Worm (Caenorhabditis elegans) whole organism, L1 larva: ENCODE results near the gene trpp-4.

Source experiments
- egl-27 ChIP-seq, 2 experiments: fragments of 150-350 bp in 1 of 2; sonication (generic microtip); optimal IDR thresholded peaks; 3 replicates each; lab custom pipeline; 2017 to 2018; ENCODE audit warnings: missing biosample characterization in 2 of 2, missing genetic modification characterization in 2 of 2, missing genetic modification reagents in 2 of 2
- hlh-17 ChIP-seq: fragments of 200-800 bp; sonication (Bioruptor generic); optimal IDR thresholded peaks from 2 replicates; lab custom pipeline; 2018; ENCODE audit warnings: missing genetic modification characterization, mild to moderate bottlenecking, missing compliant biosample characterization, moderate library complexity, borderline replicate concordance
- lin-39 ChIP-seq: fragments of 150-350 bp; optimal IDR thresholded peaks from 2 replicates; lab custom pipeline; 2014; ENCODE audit warnings: missing biosample characterization, missing genetic modification reagents, missing genetic modification characterization
- mdl-1 ChIP-seq, 2 experiments: fragments of 150-350 bp; optimal IDR thresholded peaks; 2 replicates each; lab custom pipeline; 2014 to 2017; ENCODE audit warnings: missing biosample characterization in 2 of 2, missing genetic modification characterization in 2 of 2, inconsistent platforms in 1 of 2
- nhr-84 ChIP-seq: sonication (generic microtip); optimal IDR thresholded peaks from 2 replicates; lab custom pipeline; 2017; ENCODE audit warnings: missing biosample characterization, missing genetic modification characterization
- skn-1 ChIP-seq: fragments of 150-350 bp; optimal IDR thresholded peaks from 2 replicates; lab custom pipeline; 2014; ENCODE audit warnings: missing biosample characterization, missing genetic modification characterization
- zag-1 ChIP-seq: fragments of 150-350 bp; optimal IDR thresholded peaks from 2 replicates; lab custom pipeline; 2014; ENCODE audit warnings: missing biosample characterization, missing genetic modification characterization

DNA sequence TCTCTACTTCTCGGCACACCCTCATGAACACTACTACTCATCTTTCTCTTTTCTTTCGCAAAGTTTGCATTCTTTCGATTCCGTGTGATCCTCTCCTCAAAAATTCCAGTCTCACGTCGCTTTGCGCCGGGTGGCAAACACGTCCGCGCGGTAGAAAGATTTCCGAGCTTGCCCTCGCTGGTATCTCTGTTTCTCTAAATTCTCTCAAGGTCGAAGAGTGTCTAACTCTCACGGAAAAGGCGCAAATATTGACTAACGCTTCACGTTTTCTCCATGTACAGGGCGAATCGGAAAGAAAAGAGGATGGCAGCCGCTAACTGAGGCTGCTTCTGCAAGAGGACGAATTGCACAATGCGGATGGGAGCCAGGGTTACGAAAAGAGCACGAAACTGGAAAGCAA lies 22.6 kb downstream of the trpp-4 start:
- no peak for TF ChIP-seq skn-1 (tag; lab: Kevin White, UChicago)
- TF ChIP-seq zag-1 (tag; lab: Kevin White, UChicago): no peak
- TF ChIP-seq nhr-84 (tag; lab: Kevin White, UChicago): no peak
- no peak for TF ChIP-seq hlh-17
- no peak for TF ChIP-seq egl-27 (tag; optimal IDR thresholded peaks at IDR 0.05; lab: Kevin White, UChicago)
- TF ChIP-seq lin-39 (tag; lab: Kevin White, UChicago): no peak
- no peak for TF ChIP-seq mdl-1 (tag; optimal IDR thresholded peaks at IDR 0.05; lab: Kevin White, UChicago)
